Fruit fly (Drosophila melanogaster): ENCODE measurements around the gene alphaTub67C.
A peak's percentile ranks its signal among the peaks of the same experiment; 100 is the strongest.

The alphaTub67C gene

dm6 chr3L:9696650-9697526 lies 15.8 kb downstream of the alphaTub67C start, which contains the start of gene Prps:
Prps (minus strand) TSS chr3L:9696700.
- TF ChIP-seq CG34406 (GFP tag; optimal IDR thresholded peaks at IDR 0.05), result peak; percentile 73
- no peak for TF ChIP-seq CG10631 (GFP tag; optimal IDR thresholded peaks at IDR 0.05)
- TF ChIP-seq Eip93F (GFP tag; optimal IDR thresholded peaks at IDR 0.05), result peak; percentile 83
- TF ChIP-seq CG3032 (tag; optimal IDR thresholded peaks at IDR 0.05), result peak; percentile 79
- peak; percentile 54 for TF ChIP-seq fd59A (GFP tag; optimal IDR thresholded peaks at IDR 0.05)
- TF ChIP-seq Hr39 (GFP tag; optimal IDR thresholded peaks at IDR 0.05), result peak; percentile 82
- TF ChIP-seq spab (GFP tag; optimal IDR thresholded peaks at IDR 0.05), result peak; percentile 67
- TF ChIP-seq CG8119 (GFP tag; IDR thresholded peaks at IDR 0.05), result peak; percentile 78; the same call in 2 of the 3 replicates
- peak; percentile 23 for TF ChIP-seq fkh (GFP tag; optimal IDR thresholded peaks at IDR 0.05)
- TF ChIP-seq ss (GFP tag; optimal IDR thresholded peaks at IDR 0.05), result peak; percentile 84 to 86
- peak; percentile 77 for TF ChIP-seq Ets21C (GFP tag; optimal IDR thresholded peaks at IDR 0.05)
- peak; percentile 70 for TF ChIP-seq CG8319 (GFP tag; optimal IDR thresholded peaks at IDR 0.05)
- peak; percentile 83 for TF ChIP-seq CG15336 (GFP tag; IDR thresholded peaks at IDR 0.05)
- peak; percentile 82 for TF ChIP-seq Sox14 (GFP tag; optimal IDR thresholded peaks at IDR 0.05)
- TF ChIP-seq CG9139 (GFP tag; optimal IDR thresholded peaks at IDR 0.05), result peak; percentile 81
- peak; percentile 85 for TF ChIP-seq Smox (GFP tag; optimal IDR thresholded peaks at IDR 0.05)
- TF ChIP-seq CG11762 (GFP tag; optimal IDR thresholded peaks at IDR 0.05; ENCODE audit: insufficient read depth), result peak; percentile 79
- TF ChIP-seq CG7368 (GFP tag; optimal IDR thresholded peaks at IDR 0.05), result peak; percentile 89
- TF ChIP-seq CG8632 (GFP tag; optimal IDR thresholded peaks at IDR 0.05), result peak; percentile 83
- peak; percentile 94 for TF ChIP-seq svp (GFP tag)
- TF ChIP-seq Sox102F (GFP tag; optimal IDR thresholded peaks at IDR 0.05), result peak; percentile 93
- peak; percentile 70 for TF ChIP-seq CG32006 (GFP tag; optimal IDR thresholded peaks at IDR 0.05)
- TF ChIP-seq achi (GFP tag; optimal IDR thresholded peaks at IDR 0.05), result peak; percentile 78
- peak; percentile 90 for TF ChIP-seq CG6163 (GFP tag; IDR thresholded peaks at IDR 0.05)
- no peak for TF ChIP-seq CG4318 (GFP tag; optimal IDR thresholded peaks at IDR 0.05)
- peak; percentile 93 for TF ChIP-seq CG3919 (GFP tag; optimal IDR thresholded peaks at IDR 0.05)
- peak; percentile 24 for TF ChIP-seq dac (GFP tag; optimal IDR thresholded peaks at IDR 0.05)
- TF ChIP-seq Sox15 (GFP tag; optimal IDR thresholded peaks at IDR 0.05), result peak; percentile 61
- TF ChIP-seq topi (GFP tag; optimal IDR thresholded peaks at IDR 0.05), result peak; percentile 91
- TF ChIP-seq salr (GFP tag; optimal IDR thresholded peaks at IDR 0.05), result peak in 1 of 2 experiments; percentile 63
- peak; percentile 79 for TF ChIP-seq dsx (GFP tag; optimal IDR thresholded peaks at IDR 0.05; ENCODE audit: poor library complexity, severe bottlenecking)
- TF ChIP-seq Blimp-1 (GFP tag; optimal IDR thresholded peaks at IDR 0.05), result peak; percentile 69
- TF ChIP-seq OdsH (GFP tag; optimal IDR thresholded peaks at IDR 0.05), result peak; percentile 83
- peak; percentile 87 for TF ChIP-seq net (GFP tag; optimal IDR thresholded peaks at IDR 0.05)
- peak; percentile 88 for TF ChIP-seq Hr4 (GFP tag; optimal IDR thresholded peaks at IDR 0.05)
- peak; percentile 88 for TF ChIP-seq eg (GFP tag; IDR thresholded peaks at IDR 0.05)
- peak; percentile 68 for TF ChIP-seq CG11902 (GFP tag; optimal IDR thresholded peaks at IDR 0.05)
- TF ChIP-seq pdm3 (GFP tag; optimal IDR thresholded peaks at IDR 0.05), result peak; percentile 88
- peak; percentile 96 for TF ChIP-seq Eip78C (GFP tag)
- TF ChIP-seq Ets96B (tag; optimal IDR thresholded peaks at IDR 0.05), result peak; percentile 84
- TF ChIP-seq CG11294 (GFP tag; IDR thresholded peaks at IDR 0.05), result peak; percentile 72
- peak; percentile 91 for TF ChIP-seq vri (GFP tag; optimal IDR thresholded peaks at IDR 0.05)
- peak; percentile 83 for TF ChIP-seq acj6 (GFP tag; optimal IDR thresholded peaks at IDR 0.05)
- no peak for TF ChIP-seq Hr38 (GFP tag; optimal IDR thresholded peaks at IDR 0.05)
- peak; percentile 90 for TF ChIP-seq cyc (GFP tag; optimal IDR thresholded peaks at IDR 0.05)
- peak; percentile 70 for TF ChIP-seq Lpt (GFP tag; optimal IDR thresholded peaks at IDR 0.05)
- peak; percentile 89 for TF ChIP-seq Met (GFP tag; optimal IDR thresholded peaks at IDR 0.05)
- peak; percentile 83 for TF ChIP-seq CG31627 (GFP tag; optimal IDR thresholded peaks at IDR 0.05)
- TF ChIP-seq esn (GFP tag; optimal IDR thresholded peaks at IDR 0.05), result peak; percentile 91
- peak; percentile 77 for TF ChIP-seq CG6808 (GFP tag; optimal IDR thresholded peaks at IDR 0.05)

Data from whole organism, prepupa.